Worm (Caenorhabditis elegans): ENCODE data around the gene lrpc-1.

lrpc-1 gene

ce11 chrV:5559882-5560281, 53.1 kb downstream of the lrpc-1 start:
- no peak for TF ChIP-seq dmd-4 (tag; optimal IDR thresholded peaks at IDR 0.05; ENCODE audit: borderline replicate concordance)
- no peak for TF ChIP-seq pros-1 (tag; optimal IDR thresholded peaks at IDR 0.05)
- TF ChIP-seq ceh-18 (tag; optimal IDR thresholded peaks at IDR 0.05), result no peak
- peak; percentile 91 for TF ChIP-seq elt-2 (tag; optimal IDR thresholded peaks at IDR 0.05)
